Worm (Caenorhabditis elegans) whole organism, L4/young adult: ENCODE measurements around the gene srw-21.

ENCODE experiments used
- W03F9.2 ChIP-seq: fragments of 150-350 bp; optimal IDR thresholded peaks from 2 replicates; lab custom pipeline; 2014; ENCODE audit warnings: missing biosample characterization, missing genetic modification characterization
- dao-5 ChIP-seq: sonication (generic microtip); optimal IDR thresholded peaks from 2 replicates; lab custom pipeline; 2016; ENCODE audit warnings: missing genotype, missing genetic modification characterization, moderate library complexity, missing compliant biosample characterization

DNA sequence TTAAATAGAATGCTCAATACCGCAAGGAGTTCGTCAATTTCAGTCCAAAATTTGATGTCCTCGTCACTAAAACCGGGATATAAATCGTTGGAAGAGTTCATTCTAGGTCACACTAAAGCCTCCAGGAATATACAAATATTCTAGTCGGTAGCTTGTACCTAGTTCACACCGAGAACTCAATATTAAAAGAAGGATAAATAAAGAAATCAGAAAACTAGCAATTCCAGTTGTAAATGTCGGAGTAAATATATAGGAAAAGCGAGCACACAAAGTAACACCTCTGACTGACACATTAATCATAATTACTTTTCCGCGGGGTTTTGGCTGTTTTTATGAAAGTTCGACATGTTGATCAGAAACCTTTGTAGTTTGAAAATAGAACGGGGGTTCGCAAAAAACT is 36.4 kb upstream of the srw-21 start, which contains the start of gene srw-33:
- TF ChIP-seq dao-5 (tag; lab: Kevin White, UChicago) (no peak), W03F9.2 (tag; lab: Kevin White, UChicago) (no peak)
